Fruit fly (Drosophila melanogaster): ENCODE data around the gene CG16952.
A peak's percentile ranks its signal among the peaks of the same experiment; 100 is the strongest.

CG16952 gene

dm6 chrX:15860479-15860878 is 9.5 kb upstream of the CG16952 start (continued):
- peak; percentile 28 for TF ChIP-seq CG10431 (GFP tag; optimal IDR thresholded peaks at IDR 0.05)
- TF ChIP-seq MBD-R2 (GFP tag; IDR thresholded peaks at IDR 0.05), result peak; percentile 41
- no peak for TF ChIP-seq CG12071 (GFP tag; optimal IDR thresholded peaks at IDR 0.05)
- TF ChIP-seq CG15601 (tag; optimal IDR thresholded peaks at IDR 0.05), result no peak
- TF ChIP-seq Fer1 (GFP tag; optimal IDR thresholded peaks at IDR 0.05), result peak; percentile 31
- TF ChIP-seq bbx (GFP tag; IDR thresholded peaks at IDR 0.05; ENCODE audit: partially characterized antibody), result peak; percentile 31; the same call in 1 of the 2 replicates
- no peak for TF ChIP-seq Stat92E (GFP tag; optimal IDR thresholded peaks at IDR 0.05)
- TF ChIP-seq CG10565 (GFP tag; optimal IDR thresholded peaks at IDR 0.05), result no peak
- peak; percentile 37 for TF ChIP-seq pzg (GFP tag; optimal IDR thresholded peaks at IDR 0.05)
- no peak for TF ChIP-seq run (tag; optimal IDR thresholded peaks at IDR 0.05)
- TF ChIP-seq aop (GFP tag; IDR thresholded peaks at IDR 0.05), result no peak
- TF ChIP-seq twi (tag; optimal IDR thresholded peaks at IDR 0.05), result no peak
- no peak for TF ChIP-seq sc (optimal IDR thresholded peaks at IDR 0.05)
- no peak for TF ChIP-seq sc (GFP tag; optimal IDR thresholded peaks at IDR 0.05)
- TF ChIP-seq chn (GFP tag; optimal IDR thresholded peaks at IDR 0.05), result peak; percentile 6
- peak; percentile 1 for TF ChIP-seq bcd (GFP tag; optimal IDR thresholded peaks at IDR 0.05)
- peak; percentile 59 for TF ChIP-seq CG15479 (GFP tag; optimal IDR thresholded peaks at IDR 0.05)
- no peak for TF ChIP-seq gfzf (GFP tag; optimal IDR thresholded peaks at IDR 0.05)
- no peak for TF ChIP-seq CG1647 (GFP tag; optimal IDR thresholded peaks at IDR 0.05)
- no peak for TF ChIP-seq CG31365 (tag; optimal IDR thresholded peaks at IDR 0.05)
- TF ChIP-seq grau (tag; optimal IDR thresholded peaks at IDR 0.05), result peak; percentile 3
- peak; percentile 11 for TF ChIP-seq CG2678 (tag; optimal IDR thresholded peaks at IDR 0.05)
- no peak for TF ChIP-seq Mes4 (GFP tag; optimal IDR thresholded peaks at IDR 0.05)
- TF ChIP-seq salm (tag; optimal IDR thresholded peaks at IDR 0.05), result no peak
- TF ChIP-seq CG34422 (GFP tag; IDR thresholded peaks at IDR 0.05), result peak; percentile 85
- TF ChIP-seq CG13424 (tag; optimal IDR thresholded peaks at IDR 0.05), result no peak
- TF ChIP-seq NC2α (GFP tag; optimal IDR thresholded peaks at IDR 0.05), result no peak
- TF ChIP-seq sug (tag; optimal IDR thresholded peaks at IDR 0.05), result peak; percentile 44
- TF ChIP-seq CG4730 (GFP tag; IDR thresholded peaks at IDR 0.05), result no peak
- TF ChIP-seq klu (GFP tag; IDR thresholded peaks at IDR 0.05), result no peak
- TF ChIP-seq fd102C (GFP tag; optimal IDR thresholded peaks at IDR 0.05), result no peak
- TF ChIP-seq CG6254 (GFP tag; optimal IDR thresholded peaks at IDR 0.05), result no peak
- no peak for TF ChIP-seq Ptx1 (GFP tag; IDR thresholded peaks at IDR 0.05)
- no peak for TF ChIP-seq CG33213 (GFP tag; optimal IDR thresholded peaks at IDR 0.05)
- TF ChIP-seq CG1602 (GFP tag; optimal IDR thresholded peaks at IDR 0.05), result no peak
- no peak for TF ChIP-seq hth (optimal IDR thresholded peaks at IDR 0.05)
- TF ChIP-seq CG10321 (GFP tag; IDR thresholded peaks at IDR 0.05), result peak; percentile 99
- no peak for TF ChIP-seq CG12236 (GFP tag; optimal IDR thresholded peaks at IDR 0.05)
- TF ChIP-seq CG18599 (GFP tag; optimal IDR thresholded peaks at IDR 0.05), result no peak
- TF ChIP-seq CG31224 (GFP tag; IDR thresholded peaks at IDR 0.05), result no peak
- no peak for TF ChIP-seq gem (tag; optimal IDR thresholded peaks at IDR 0.05)
- no peak for TF ChIP-seq CG18764 (GFP tag; optimal IDR thresholded peaks at IDR 0.05)
- TF ChIP-seq CG34224 (GFP tag; IDR thresholded peaks at IDR 0.05; ENCODE audit: partially characterized antibody), result peak; percentile 6; the same call in 1 of the 3 replicates
- no peak for TF ChIP-seq CG30020 (tag; optimal IDR thresholded peaks at IDR 0.05)
- no peak for TF ChIP-seq CG6272 (GFP tag; IDR thresholded peaks at IDR 0.05)
- peak; percentile 77 for TF ChIP-seq sens (GFP tag)
- no peak for TF ChIP-seq lmd (GFP tag; IDR thresholded peaks at IDR 0.05)
- 0 out of 2 replicates have a peak, but pooled peaks have one; percentile 23 for TF ChIP-seq tna (GFP tag; IDR thresholded peaks at IDR 0.05; ENCODE audit: partially characterized antibody)
- TF ChIP-seq pnt (GFP tag; optimal IDR thresholded peaks at IDR 0.05), result no peak
- TF ChIP-seq grn (GFP tag; optimal IDR thresholded peaks at IDR 0.05), result no peak
- no peak for TF ChIP-seq dpn (GFP tag; optimal IDR thresholded peaks at IDR 0.05)
- peak; percentile 24 for TF ChIP-seq CG15514 (GFP tag; optimal IDR thresholded peaks at IDR 0.05)

All from whole organism, embryonic.